Fruit fly (Drosophila melanogaster): ENCODE results near the gene ru.

Gene ru

DNA sequence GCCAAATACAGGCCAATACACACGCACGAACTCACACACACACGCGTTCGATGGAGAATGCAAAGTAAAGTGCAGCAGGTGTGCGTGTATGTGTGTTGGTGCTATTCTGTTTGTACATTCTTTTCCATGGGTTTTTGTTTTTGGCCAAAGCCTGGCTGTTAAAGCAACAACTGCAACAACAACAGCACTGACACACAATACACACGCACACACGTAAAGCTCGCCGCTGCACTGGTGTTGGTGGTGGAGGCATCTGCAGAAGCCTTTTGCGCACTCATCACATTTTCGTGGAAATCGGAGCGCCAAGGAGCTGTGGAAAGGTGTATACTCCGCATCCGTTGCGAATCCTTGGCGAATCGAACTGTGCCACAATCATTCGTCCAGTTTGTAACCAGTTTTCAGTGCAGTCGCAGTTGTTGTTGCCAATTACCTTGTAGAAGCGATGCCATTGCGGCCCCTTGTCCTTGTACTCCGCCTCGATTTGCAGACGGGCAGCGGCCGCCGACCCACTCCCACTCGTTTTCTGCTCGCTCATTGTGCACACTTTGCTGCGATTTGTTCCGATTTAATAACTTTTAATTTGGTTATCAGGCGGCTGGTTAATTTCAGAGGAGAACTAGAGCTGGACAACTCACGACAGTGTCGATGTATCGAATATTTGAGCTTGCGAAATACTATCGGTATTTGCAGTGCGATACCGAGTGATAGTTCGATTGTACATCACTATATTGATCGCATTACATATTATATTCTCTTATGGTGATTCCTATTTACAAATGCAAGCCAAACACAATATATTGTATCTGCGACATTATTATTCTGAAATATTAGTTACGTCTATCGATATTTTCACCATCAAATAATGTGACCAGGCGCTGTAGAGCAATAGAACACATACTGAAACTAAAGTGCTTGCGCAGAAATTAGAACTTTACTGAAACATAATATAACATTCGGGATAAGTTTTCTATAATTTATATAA, 20.2 kb upstream of the ru start (continued):
- TF ChIP-seq CG10543 (GFP tag; optimal IDR thresholded peaks at IDR 0.05) (peak; percentile 29), CG33557 (GFP tag; optimal IDR thresholded peaks at IDR 0.05) (peak; percentile 19), CG12104 (GFP tag; optimal IDR thresholded peaks at IDR 0.05) (peak; percentile 23), CG7786 (GFP tag; optimal IDR thresholded peaks at IDR 0.05) (peak; percentile 1), CG11085 (GFP tag; IDR thresholded peaks at IDR 0.05) (no peak), sisA (GFP tag; IDR thresholded peaks at IDR 0.05) (no peak; the same call in 1 of the 2 replicates), CG2202 (tag; optimal IDR thresholded peaks at IDR 0.05) (no peak), CG10462 (GFP tag; optimal IDR thresholded peaks at IDR 0.05) (no peak), CG2129 (GFP tag; IDR thresholded peaks at IDR 0.05; ENCODE audit: partially characterized antibody) (peak; percentile 97), D (optimal IDR thresholded peaks at IDR 0.05) (no peak), D (GFP tag; optimal IDR thresholded peaks at IDR 0.05) (no peak), CG11696 (GFP tag; IDR thresholded peaks at IDR 0.05) (no peak), CG9437 (GFP tag; optimal IDR thresholded peaks at IDR 0.05) (peak; percentile 19), CG1603 (tag; optimal IDR thresholded peaks at IDR 0.05) (peak; percentile 74), tup (GFP tag; optimal IDR thresholded peaks at IDR 0.05) (no peak), Adf1 (GFP tag; IDR thresholded peaks at IDR 0.05) (no peak), CG32767 (GFP tag; IDR thresholded peaks at IDR 0.05) (no peak)

DNA sequence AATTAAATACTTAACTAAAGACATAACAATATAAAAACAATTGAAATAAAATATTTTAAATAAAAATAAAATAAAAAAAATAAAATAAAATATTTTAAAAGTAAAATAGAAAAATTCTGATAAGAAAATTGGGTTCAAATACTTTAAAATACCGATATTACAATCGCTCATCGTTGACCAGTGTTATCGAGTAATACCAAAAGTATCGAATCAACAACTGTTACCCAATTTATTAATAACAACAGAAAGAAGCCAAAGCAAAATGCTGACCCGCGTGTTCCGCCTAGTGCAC, 19.6 kb upstream of the ru start, which contains the start of gene CG9166:
TSS of gene CG9166 (plus strand) at position 193 of the 292 bp plus-strand sequence.
- TF ChIP-seq CG10366 (GFP tag; IDR thresholded peaks at IDR 0.05) (no peak), MBD-R2 (GFP tag; IDR thresholded peaks at IDR 0.05) (peak; percentile 34; the same call in 1 of the 2 replicates), CG17186 (GFP tag; optimal IDR thresholded peaks at IDR 0.05) (no peak), Dref (GFP tag; IDR thresholded peaks at IDR 0.05) (peak; percentile 44), Pdp1 (GFP tag; optimal IDR thresholded peaks at IDR 0.05) (peak in 1 of 2 experiments; percentile 86), insv (GFP tag; optimal IDR thresholded peaks at IDR 0.05) (peak in 1 of 2 experiments; percentile 90), slp2 (GFP tag; optimal IDR thresholded peaks at IDR 0.05) (no peak), CG12391 (tag; optimal IDR thresholded peaks at IDR 0.05) (peak; percentile 16), mld (GFP tag; IDR thresholded peaks at IDR 0.05; ENCODE audit: partially characterized antibody) (0 out of 3 replicates have a peak, but pooled peaks have one; percentile 9)

DNA sequence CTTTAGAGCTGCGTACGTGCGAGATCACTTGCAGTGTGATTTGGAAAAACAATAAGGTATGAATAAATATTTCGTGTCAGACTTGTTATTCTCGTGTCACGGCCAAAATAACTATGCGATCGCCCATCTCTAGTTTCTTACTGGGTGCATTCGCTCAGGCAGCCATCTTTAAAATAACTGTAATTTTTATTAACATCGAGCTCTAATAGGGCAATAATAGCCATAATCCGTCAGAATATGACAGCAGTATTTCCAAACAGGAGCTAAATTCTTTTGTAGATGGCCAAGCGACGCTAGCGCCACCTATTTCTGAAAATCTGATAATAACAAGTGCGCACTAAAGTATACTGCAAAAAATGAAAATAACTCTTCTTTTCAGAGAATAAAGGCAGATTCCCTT, 18.4 kb upstream of the ru start:
- peak; percentile 30 to 38 for TF ChIP-seq Hr51 (GFP tag; optimal IDR thresholded peaks at IDR 0.05)
- peak; percentile 7 for TF ChIP-seq CG12219 (GFP tag; optimal IDR thresholded peaks at IDR 0.05)
- peak; percentile 18 for TF ChIP-seq CG15601 (tag; optimal IDR thresholded peaks at IDR 0.05)
- no peak for TF ChIP-seq croc (GFP tag; conservative IDR thresholded peaks at IDR 0.05)
- peak; percentile 53 for TF ChIP-seq CG13894 (tag; optimal IDR thresholded peaks at IDR 0.05)
- TF ChIP-seq CG1792 (GFP tag; optimal IDR thresholded peaks at IDR 0.05): no peak
- TF ChIP-seq CG3163 (GFP tag; optimal IDR thresholded peaks at IDR 0.05): peak; percentile 49
- no peak for TF ChIP-seq Sox100B (GFP tag; optimal IDR thresholded peaks at IDR 0.05)
- no peak for TF ChIP-seq CG14965 (GFP tag; optimal IDR thresholded peaks at IDR 0.05; ENCODE audit: borderline replicate concordance)
- TF ChIP-seq Dll (GFP tag; IDR thresholded peaks at IDR 0.05; ENCODE audit: partially characterized antibody): peak; percentile 98
- TF ChIP-seq onecut (GFP tag; IDR thresholded peaks at IDR 0.05): no peak
- no peak for TF ChIP-seq CG32532 (GFP tag; IDR thresholded peaks at IDR 0.05)
- TF ChIP-seq CG14860 (GFP tag; IDR thresholded peaks at IDR 0.05; ENCODE audit: partially characterized antibody): peak; percentile 84
- no peak for TF ChIP-seq dm (GFP tag; optimal IDR thresholded peaks at IDR 0.05)
- TF ChIP-seq Atf6 (GFP tag; IDR thresholded peaks at IDR 0.05): 0 out of 2 replicates have a peak, but pooled peaks have one; percentile 14
- TF ChIP-seq sqz (GFP tag; optimal IDR thresholded peaks at IDR 0.05): no peak
- 0 out of 2 replicates have a peak, but pooled peaks have one; percentile 4 for TF ChIP-seq CG11247 (GFP tag; IDR thresholded peaks at IDR 0.05)
- no peak for TF ChIP-seq psq (GFP tag; optimal IDR thresholded peaks at IDR 0.05)
- no peak for TF ChIP-seq CG31365 (tag; optimal IDR thresholded peaks at IDR 0.05)
- TF ChIP-seq CG12391 (tag; optimal IDR thresholded peaks at IDR 0.05): peak; percentile 29
- TF ChIP-seq bbx (GFP tag; IDR thresholded peaks at IDR 0.05; ENCODE audit: partially characterized antibody): peak; percentile 91
- peak; percentile 1 for TF ChIP-seq ewg (GFP tag; optimal IDR thresholded peaks at IDR 0.05)

Data from whole organism, embryonic.